Worm (Caenorhabditis elegans): ENCODE measurements around the gene F44E7.3.

F44E7.3 gene

DNA sequence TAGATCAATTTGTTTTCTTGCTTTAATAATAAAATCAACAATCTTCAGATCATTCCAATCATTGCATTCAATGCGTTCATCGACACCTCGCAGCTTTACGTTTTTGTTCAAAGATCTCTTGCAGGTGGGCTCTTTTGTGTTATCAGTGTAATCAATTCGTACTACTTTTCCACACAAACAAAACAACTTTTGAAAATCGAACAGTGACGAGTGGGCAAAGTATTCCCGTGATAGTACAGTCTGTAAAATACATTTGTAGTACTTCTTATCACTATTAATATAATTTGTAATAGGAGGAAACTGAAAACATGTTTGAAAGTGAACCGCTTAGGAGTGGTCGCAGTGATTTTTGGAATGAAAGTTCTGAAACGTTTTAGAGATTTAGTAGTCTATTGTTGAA, 6.7 kb upstream of the F44E7.3 start, which contains the start of gene pgph-2:
Gene pgph-2 (plus strand): TSS at position 47 of the 400 bp plus-strand sequence.
- TF ChIP-seq elt-2 (tag; optimal IDR thresholded peaks at IDR 0.05) (peak; percentile 33), ces-1 (GFP tag; optimal IDR thresholded peaks at IDR 0.05) (no peak), nhr-77 (tag; optimal IDR thresholded peaks at IDR 0.05) (no peak)

ce11 chrV:5768292-5768695, 3.5 kb upstream of the F44E7.3 start:
- TF ChIP-seq irx-1 (tag; optimal IDR thresholded peaks at IDR 0.05) (peak; percentile 5), C04F5.9 (tag; optimal IDR thresholded peaks at IDR 0.05) (no peak), hlh-4 (tag; optimal IDR thresholded peaks at IDR 0.05) (no peak), nhr-71 (tag; optimal IDR thresholded peaks at IDR 0.05) (peak; percentile 92), elt-2 (tag; optimal IDR thresholded peaks at IDR 0.05) (peak; percentile 70), efl-3 (GFP tag; optimal IDR thresholded peaks at IDR 0.05) (no peak), ztf-4 (tag; optimal IDR thresholded peaks at IDR 0.05) (peak; percentile 3), swsn-7 (tag; optimal IDR thresholded peaks at IDR 0.05) (peak; percentile 18), nhr-90 (tag; optimal IDR thresholded peaks at IDR 0.05; ENCODE audit: poor library complexity) (peak; percentile 84), nhr-20 (tag; optimal IDR thresholded peaks at IDR 0.05) (peak; percentile 93), grh-1 (GFP tag; IDR thresholded peaks at IDR 0.05) (peak; percentile 70), lin-13 (GFP tag; optimal IDR thresholded peaks at IDR 0.05) (peak; percentile 12), dpl-1 (GFP tag; optimal IDR thresholded peaks at IDR 0.05) (peak in 1 of 3 experiments; percentile 35), pqm-1 (tag; optimal IDR thresholded peaks at IDR 0.05) (no peak), egl-27 (tag; optimal IDR thresholded peaks at IDR 0.05) (peak in 1 of 2 experiments; percentile 71), nhr-77 (tag; optimal IDR thresholded peaks at IDR 0.05) (peak; percentile 19), mep-1 (tag; optimal IDR thresholded peaks at IDR 0.05) (peak; percentile 10), nhr-47 (tag; optimal IDR thresholded peaks at IDR 0.05) (peak; percentile 57), isw-1 (GFP tag; IDR thresholded peaks at IDR 0.05) (no peak), snu-23 (GFP tag; optimal IDR thresholded peaks at IDR 0.05) (peak; percentile 76), nhr-85 (tag) (peak; percentile 98), tbx-2 (tag; optimal IDR thresholded peaks at IDR 0.05) (peak; percentile 77), lin-39 (tag; optimal IDR thresholded peaks at IDR 0.05) (peak; percentile 47), unc-130 (tag; optimal IDR thresholded peaks at IDR 0.05) (peak; percentile 25), lsy-2 (tag; optimal IDR thresholded peaks at IDR 0.05) (peak; percentile 49 to 52), nhr-76 (tag; optimal IDR thresholded peaks at IDR 0.05) (peak; percentile 10), rnt-1 (tag; optimal IDR thresholded peaks at IDR 0.05) (peak; percentile 49), C16A3.4 (tag; optimal IDR thresholded peaks at IDR 0.05) (peak; percentile 24), unc-62 (GFP tag; optimal IDR thresholded peaks at IDR 0.05) (no peak), ces-1 (GFP tag; optimal IDR thresholded peaks at IDR 0.05) (no peak), fkh-10 (GFP tag; optimal IDR thresholded peaks at IDR 0.05) (no peak), alr-1 (tag; optimal IDR thresholded peaks at IDR 0.05; ENCODE audit: borderline replicate concordance) (no peak), nhr-19 (GFP tag; conservative IDR thresholded peaks at IDR 0.05) (peak; percentile 88), efl-1 (optimal IDR thresholded peaks at IDR 0.05) (peak; percentile 18 to 34), efl-1 (GFP tag; optimal IDR thresholded peaks at IDR 0.05 in 1 of 2) (peak; percentile 1 to 84), xbp-1 (tag; optimal IDR thresholded peaks at IDR 0.05) (peak; percentile 38), lin-14 (GFP tag; optimal IDR thresholded peaks at IDR 0.05) (peak; percentile 94), mdl-1 (tag; optimal IDR thresholded peaks at IDR 0.05) (peak in 1 of 2 experiments; percentile 92), pax-3 (tag; optimal IDR thresholded peaks at IDR 0.05) (no peak), blmp-1 (tag; optimal IDR thresholded peaks at IDR 0.05) (peak; percentile 84), zag-1 (tag; optimal IDR thresholded peaks at IDR 0.05) (no peak), sox-4 (tag; optimal IDR thresholded peaks at IDR 0.05) (no peak), elt-3 (tag; optimal IDR thresholded peaks at IDR 0.05) (peak in 5 of 6 experiments; percentile 72 to 92 (median 78)), lin-35 (GFP tag; optimal IDR thresholded peaks at IDR 0.05) (peak; percentile 10 to 41), vab-15 (tag; optimal IDR thresholded peaks at IDR 0.05) (no peak), hpl-2 (GFP tag; optimal IDR thresholded peaks at IDR 0.05) (no peak)

Data from whole organism, L1 larva.